Worm (Caenorhabditis elegans): Measurements from ENCODE around the gene T24A6.20.

Gene T24A6.20

DNA sequence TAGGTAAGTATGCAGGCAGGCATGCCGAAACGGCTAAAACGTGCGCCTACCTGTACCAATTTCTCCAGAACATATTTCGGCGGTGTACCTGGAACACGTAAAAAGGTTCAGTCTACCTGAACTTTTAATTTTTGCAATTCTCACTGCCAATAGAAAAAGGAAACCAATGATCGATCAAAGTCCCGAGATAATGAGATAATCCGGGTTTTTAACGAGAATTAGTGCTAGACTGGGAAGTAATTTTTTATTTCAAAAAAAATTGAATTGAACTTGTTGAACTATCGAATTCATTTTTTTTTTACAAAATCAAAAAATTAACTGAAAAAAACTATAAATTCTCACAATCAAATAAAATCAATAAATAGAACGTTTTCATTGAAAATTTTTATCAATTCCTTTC lies 47.6 kb downstream of the T24A6.20 start, which contains the start of gene T22F3.7 (continued):
- TF ChIP-seq nhr-12 (tag; optimal IDR thresholded peaks at IDR 0.05) = no peak

All from whole organism, L1 larva.